Worm (Caenorhabditis elegans) whole organism, young adult: Measurements from ENCODE around the gene dpy-30.

ENCODE experiments used
- F39B2.1 ChIP-seq: fragments of 200-800 bp; sonication (Bioruptor generic); IDR thresholded peaks from 2 replicates; pipeline ENCODE4 v1.3.6; 2022; ENCODE audit warnings: missing genetic modification reagents, missing genetic modification characterization, missing compliant biosample characterization
- F52B5.7 ChIP-seq: sonication (generic microtip); optimal IDR thresholded peaks from 2 replicates; lab custom pipeline; 2016; ENCODE audit warnings: mild to moderate bottlenecking, missing genetic modification characterization, missing compliant biosample characterization
- F57A8.1 ChIP-seq: fragments of 200-800 bp; sonication (Bioruptor generic); optimal IDR thresholded peaks from 2 replicates; lab custom pipeline; 2018; ENCODE audit warnings: mild to moderate bottlenecking, missing genetic modification characterization, moderate library complexity, missing compliant biosample characterization
- athp-1 ChIP-seq: sonication (generic microtip); optimal IDR thresholded peaks from 2 replicates; lab custom pipeline; 2017; ENCODE audit warnings: mild to moderate bottlenecking, missing genetic modification characterization, missing compliant biosample characterization
- him-1 ChIP-seq: sonication (generic microtip); optimal IDR thresholded peaks from 2 replicates; lab custom pipeline; 2016; ENCODE audit warnings: missing genotype, missing genetic modification reagents, missing genetic modification characterization, missing compliant biosample characterization
- let-526 ChIP-seq: fragments of 200-800 bp; sonication (Bioruptor generic); IDR thresholded peaks from 2 replicates; pipeline ENCODE4 v1.3.6; 2022; ENCODE audit warnings: missing genetic modification reagents, missing genetic modification characterization, missing compliant biosample characterization
- lin-54 ChIP-seq: fragments of 200-800 bp; sonication (Bioruptor generic); optimal IDR thresholded peaks from 2 replicates; lab custom pipeline; 2018; ENCODE audit warnings: mild to moderate bottlenecking, missing genetic modification characterization, missing compliant biosample characterization
- lir-1 ChIP-seq: fragments of 200-800 bp; sonication (Bioruptor generic); conservative IDR thresholded peaks from 2 replicates; pipeline ENCODE4 v1.3.6; 2022; ENCODE audit warnings: missing genetic modification reagents, missing genetic modification characterization, missing compliant biosample characterization
- mxl-1 ChIP-seq: sonication (generic microtip); optimal IDR thresholded peaks from 2 replicates; lab custom pipeline; 2016; ENCODE audit warnings: missing genetic modification characterization, missing compliant biosample characterization
- nfyb-1 ChIP-seq: fragments of 200-800 bp; sonication (Bioruptor generic); IDR thresholded peaks from 2 replicates; pipeline ENCODE4 v1.3.6; 2022; ENCODE audit warnings: missing genetic modification reagents, missing genetic modification characterization, missing compliant biosample characterization
- pbrm-1 ChIP-seq: fragments of 200-800 bp; sonication (Bioruptor generic); IDR thresholded peaks from 2 replicates; pipeline ENCODE4 v1.3.6; 2022; ENCODE audit warnings: missing genetic modification reagents, missing genetic modification characterization, missing compliant biosample characterization
- pha-4 ChIP-seq: fragments of 150-350 bp; sonication (generic microtip); optimal IDR thresholded peaks from 2 replicates; lab custom pipeline; 2014; ENCODE audit warnings: missing biosample characterization, missing genetic modification reagents, missing genetic modification characterization
- sea-2 ChIP-seq: fragments of 200-800 bp; sonication (Bioruptor generic); IDR thresholded peaks from 2 replicates; pipeline ENCODE4 v1.3.6; 2022; ENCODE audit warnings: missing genetic modification characterization, missing compliant biosample characterization
- zim-3 ChIP-seq: sonication (generic microtip); optimal IDR thresholded peaks from 2 replicates; lab custom pipeline; 2017; ENCODE audit warnings: mild to moderate bottlenecking, missing genetic modification characterization, moderate library complexity, missing compliant biosample characterization

ce11 chrV:12192129-12192528, 810 bp downstream of the dpy-30 start, which contains the start of gene rnp-1:
- TF ChIP-seq let-526: no peak
- TF ChIP-seq F52B5.7 (tag; lab: Kevin White, UChicago): no peak
- TF ChIP-seq F57A8.1 (GFP tag; lab: Kevin White, UChicago): no peak
- no peak for TF ChIP-seq mxl-1 (tag; lab: Kevin White, UChicago)
- TF ChIP-seq pha-4 (tag; lab: Kevin White, UChicago): no peak
- no peak for TF ChIP-seq athp-1 (tag; lab: Kevin White, UChicago)
- no peak for TF ChIP-seq him-1 (tag; lab: Kevin White, UChicago)
- no peak for TF ChIP-seq lir-1 (GFP tag; lab: Robert Waterston, UW)
- no peak for TF ChIP-seq sea-2 (GFP tag; lab: Robert Waterston, UW)
- TF ChIP-seq pbrm-1: 0 out of 2 replicates have a peak, but pooled peaks have one; percentile 29
- no peak for TF ChIP-seq F39B2.1 (GFP tag; lab: Robert Waterston, UW)
- TF ChIP-seq nfyb-1 (GFP tag; lab: Robert Waterston, UW): peak; percentile 17; the same call in 1 of the 2 replicates
- TF ChIP-seq zim-3 (tag; lab: Kevin White, UChicago): no peak
- no peak for TF ChIP-seq lin-54 (GFP tag; lab: Kevin White, UChicago)
